Fruit fly (Drosophila melanogaster): Measurements from ENCODE around the gene CG5418.

DNA sequence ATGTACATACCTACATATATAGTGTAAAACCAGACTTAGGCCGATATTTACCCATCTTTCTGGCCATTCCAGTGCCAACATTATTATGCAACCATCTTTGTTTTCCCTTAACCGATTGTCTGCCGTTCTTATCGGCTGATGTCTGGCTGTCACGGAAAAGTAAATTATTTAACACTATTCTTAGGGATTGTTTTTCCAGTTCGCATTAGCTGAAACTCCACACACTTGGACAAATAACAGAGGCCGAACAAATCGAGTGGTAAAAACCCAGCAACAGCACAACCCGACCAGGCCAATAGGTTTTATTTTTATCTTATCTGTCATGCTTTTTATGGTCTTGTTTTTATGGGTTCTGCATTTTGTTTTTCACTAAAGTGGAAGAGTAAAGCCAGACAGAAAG lies 20.5 kb upstream of the CG5418 start:
- TF ChIP-seq Snoo (tag; optimal IDR thresholded peaks at IDR 0.05) (no peak), fd96Ca (GFP tag; IDR thresholded peaks at IDR 0.05) (no peak), Pif1B (GFP tag; optimal IDR thresholded peaks at IDR 0.05) (no peak), CG17806 (tag; optimal IDR thresholded peaks at IDR 0.05) (no peak), CG13204 (GFP tag; optimal IDR thresholded peaks at IDR 0.05) (no peak), CG34367 (tag; optimal IDR thresholded peaks at IDR 0.05) (no peak)
